Worm (Caenorhabditis elegans): Measurements from ENCODE around the gene nhr-205.

ce11 chrV:10107309-10107708 is 25.7 kb upstream of the nhr-205 start, which contains the start of gene C08B6.11:
- TF ChIP-seq unc-62 (GFP tag; optimal IDR thresholded peaks at IDR 0.05) (no peak), mep-1 (tag; optimal IDR thresholded peaks at IDR 0.05) (no peak), elt-3 (tag; optimal IDR thresholded peaks at IDR 0.05) (no peak), ztf-11 (tag; optimal IDR thresholded peaks at IDR 0.05) (no peak), pha-4 (tag; optimal IDR thresholded peaks at IDR 0.05) (no peak), elt-1 (tag; optimal IDR thresholded peaks at IDR 0.05; ENCODE audit: borderline replicate concordance, insufficient read depth) (no peak), lsy-2 (tag; optimal IDR thresholded peaks at IDR 0.05) (no peak), ceh-43 (GFP tag; optimal IDR thresholded peaks at IDR 0.05) (no peak), nhr-12 (tag; optimal IDR thresholded peaks at IDR 0.05) (no peak)

Measured in whole organism, mixed stage, embryonic.